Fruit fly (Drosophila melanogaster): ENCODE data around the gene CycK.

- TF ChIP-seq gl (tag; optimal IDR thresholded peaks at IDR 0.05) (no peak), CG10348 (GFP tag; IDR thresholded peaks at IDR 0.05) (no peak), CG8159 (tag; optimal IDR thresholded peaks at IDR 0.05) (no peak), Ets98B (GFP tag; IDR thresholded peaks at IDR 0.05) (no peak)
Measured at dm6 chr2L:22163302-22163701, 33.4 kb upstream of the CycK start.

Data from whole organism, pupa.